Fruit fly (Drosophila melanogaster): Measurements from ENCODE around the gene lili.

The lili gene

DNA sequence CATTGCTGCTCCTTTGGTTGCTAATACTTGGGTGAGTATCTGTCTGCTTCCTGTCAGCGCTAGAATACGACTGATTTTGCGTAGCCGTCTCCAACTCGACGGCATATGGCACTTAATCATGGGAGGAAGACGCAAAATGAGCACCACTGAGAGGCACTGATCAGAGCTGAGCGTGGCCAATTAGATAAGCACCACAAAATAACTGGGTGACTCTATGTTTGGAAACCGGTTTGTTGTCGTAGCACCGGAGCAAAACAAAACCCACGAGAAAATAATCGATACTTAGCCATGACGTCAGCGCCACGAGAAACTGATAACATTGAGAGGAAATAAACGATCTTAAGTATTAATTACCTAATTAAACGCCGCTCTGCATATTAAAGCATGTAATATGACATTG lies 14.3 kb downstream of the lili start, which contains the start of gene Ude:
TSS of gene Ude (minus strand) at position 166 of the 400 bp plus-strand sequence.
- TF ChIP-seq Mnt (GFP tag; optimal IDR thresholded peaks at IDR 0.05) (peak; percentile 14), CG7101 (tag; optimal IDR thresholded peaks at IDR 0.05) (no peak)

DNA sequence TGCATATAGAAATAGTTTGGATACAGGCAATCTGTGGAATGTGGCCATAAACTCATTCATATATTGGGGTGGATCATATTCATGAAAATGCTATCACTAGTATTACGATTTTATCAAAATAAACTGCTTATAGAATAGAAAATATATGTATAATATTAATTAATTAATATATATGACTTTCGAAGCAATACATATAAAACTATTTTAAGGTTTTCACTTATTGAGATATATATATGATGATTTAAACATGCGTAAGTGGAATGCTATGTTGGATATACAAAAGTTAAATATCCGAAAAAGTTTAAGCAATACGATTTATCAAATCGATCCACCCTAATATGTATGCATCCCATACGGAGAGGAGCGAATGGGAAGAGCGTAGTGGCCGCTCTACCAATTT lies 15.2 kb downstream of the lili start:
- no peak for TF ChIP-seq Clk (GFP tag; optimal IDR thresholded peaks at IDR 0.05)
- no peak for TF ChIP-seq bab1 (GFP tag; optimal IDR thresholded peaks at IDR 0.05)
- TF ChIP-seq CG5204 (GFP tag; optimal IDR thresholded peaks at IDR 0.05), result no peak
- TF ChIP-seq CG33017 (tag; optimal IDR thresholded peaks at IDR 0.05), result peak; percentile 5
- no peak for TF ChIP-seq pad (GFP tag; optimal IDR thresholded peaks at IDR 0.05)
- TF ChIP-seq CG7101 (tag; optimal IDR thresholded peaks at IDR 0.05), result peak; percentile 36
- TF ChIP-seq CG12768 (GFP tag; optimal IDR thresholded peaks at IDR 0.05), result no peak

DNA sequence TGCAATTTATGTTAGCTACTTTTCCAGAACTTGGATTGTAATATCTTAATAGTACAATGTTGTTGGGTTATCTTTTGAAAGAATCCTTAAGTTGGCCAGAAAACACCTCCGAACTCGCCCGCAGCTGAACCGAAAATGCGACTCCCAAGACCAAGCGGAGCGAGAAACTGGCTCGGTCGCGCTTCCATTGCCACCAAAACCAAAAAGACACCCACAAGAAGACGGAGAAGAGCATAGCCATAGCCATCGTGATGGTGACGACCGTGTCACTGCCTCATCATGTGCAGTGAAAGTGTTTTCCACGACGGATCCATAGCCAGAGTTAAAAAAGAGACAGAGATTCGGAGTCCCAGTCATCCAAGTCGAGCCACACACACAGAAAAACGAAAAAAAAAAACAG lies 23.8 kb downstream of the lili start, which contains the start of gene CG13634:
TSS of gene CG13634 (minus strand) at position 101 of the 400 bp plus-strand sequence.
- TF ChIP-seq ovo (GFP tag; optimal IDR thresholded peaks at IDR 0.05) (no peak), CG7045 (GFP tag; optimal IDR thresholded peaks at IDR 0.05) (no peak), CG11617 (GFP tag; optimal IDR thresholded peaks at IDR 0.05) (no peak), Crg-1 (GFP tag; optimal IDR thresholded peaks at IDR 0.05) (no peak), tj (GFP tag; optimal IDR thresholded peaks at IDR 0.05) (no peak), CG33017 (tag; optimal IDR thresholded peaks at IDR 0.05) (no peak), CG12768 (GFP tag; optimal IDR thresholded peaks at IDR 0.05) (no peak), cic (GFP tag; optimal IDR thresholded peaks at IDR 0.05) (no peak), CG7101 (tag; optimal IDR thresholded peaks at IDR 0.05) (no peak), Hr96 (GFP tag; optimal IDR thresholded peaks at IDR 0.05) (no peak), toe (GFP tag; optimal IDR thresholded peaks at IDR 0.05) (no peak), cnc (optimal IDR thresholded peaks at IDR 0.05) (no peak), Mnt (GFP tag; optimal IDR thresholded peaks at IDR 0.05) (no peak), bab1 (GFP tag; optimal IDR thresholded peaks at IDR 0.05) (no peak), kay (GFP tag; ENCODE audit: borderline replicate concordance) (no peak), pad (GFP tag; optimal IDR thresholded peaks at IDR 0.05) (no peak), CG1620 (GFP tag; optimal IDR thresholded peaks at IDR 0.05) (no peak), CG14711 (tag; optimal IDR thresholded peaks at IDR 0.05) (no peak)

dm6 chr3R:24787734-24788133 lies 26.1 kb downstream of the lili start, which contains the start of gene Ets96B:
Gene Ets96B, plus strand, starts transcription at chr3R:24788054.
- TF ChIP-seq CG12768 (GFP tag; optimal IDR thresholded peaks at IDR 0.05), result no peak
- TF ChIP-seq CG14711 (tag; optimal IDR thresholded peaks at IDR 0.05), result no peak
- no peak for TF ChIP-seq cic (GFP tag; optimal IDR thresholded peaks at IDR 0.05)

DNA sequence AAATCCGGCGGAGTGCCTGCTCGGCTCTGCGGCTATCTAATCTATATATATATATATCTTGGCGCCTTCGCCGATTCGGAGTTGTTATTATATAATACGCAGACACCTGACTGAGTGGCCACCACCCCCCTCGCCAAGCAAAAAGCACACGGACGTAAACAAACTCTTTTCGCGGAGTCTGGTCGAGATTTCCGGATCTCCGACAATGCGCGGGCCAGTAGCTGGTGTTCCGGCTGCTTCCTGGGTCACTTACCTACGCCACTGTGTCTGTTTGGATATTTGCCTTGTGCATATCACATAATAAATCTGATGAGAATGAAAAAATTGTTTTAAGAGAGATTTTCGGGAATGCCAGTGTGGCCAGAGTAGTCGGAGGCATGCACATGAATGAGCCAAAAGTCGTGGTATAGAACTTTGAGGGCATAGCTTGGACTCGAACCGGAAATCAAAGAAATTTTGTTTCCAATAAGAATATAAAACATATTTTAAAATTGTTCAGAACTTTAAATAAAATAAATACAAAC lies 26.7 kb downstream of the lili start, which contains the start of gene CG5805:
TSS of gene CG5805 (minus strand) at position 380 of the 524 bp plus-strand sequence.
- TF ChIP-seq CG11617 (GFP tag; optimal IDR thresholded peaks at IDR 0.05), result peak; percentile 78
- peak; percentile 28 for TF ChIP-seq Clk (GFP tag; optimal IDR thresholded peaks at IDR 0.05)
- peak; percentile 74 for TF ChIP-seq CG1620 (GFP tag; optimal IDR thresholded peaks at IDR 0.05)
- TF ChIP-seq CG5204 (GFP tag; optimal IDR thresholded peaks at IDR 0.05), result peak; percentile 65
- peak; percentile 64 for TF ChIP-seq CG12768 (GFP tag; optimal IDR thresholded peaks at IDR 0.05)
- TF ChIP-seq toe (GFP tag; optimal IDR thresholded peaks at IDR 0.05), result peak; percentile 84
- peak; percentile 65 for TF ChIP-seq pad (GFP tag; optimal IDR thresholded peaks at IDR 0.05)
- TF ChIP-seq cnc (optimal IDR thresholded peaks at IDR 0.05), result no peak
- TF ChIP-seq ovo (GFP tag; optimal IDR thresholded peaks at IDR 0.05), result peak; percentile 52
- TF ChIP-seq CG14711 (tag; optimal IDR thresholded peaks at IDR 0.05), result peak; percentile 61
- TF ChIP-seq tj (GFP tag; optimal IDR thresholded peaks at IDR 0.05), result peak; percentile 47
- TF ChIP-seq Crg-1 (GFP tag; optimal IDR thresholded peaks at IDR 0.05), result peak; percentile 73
- TF ChIP-seq kay (GFP tag; ENCODE audit: borderline replicate concordance), result no peak
- peak; percentile 51 for TF ChIP-seq CG33017 (tag; optimal IDR thresholded peaks at IDR 0.05)
- peak; percentile 11 for TF ChIP-seq cic (GFP tag; optimal IDR thresholded peaks at IDR 0.05)
- peak; percentile 69 for TF ChIP-seq Mnt (GFP tag; optimal IDR thresholded peaks at IDR 0.05)
- peak; percentile 67 for TF ChIP-seq CG7101 (tag; optimal IDR thresholded peaks at IDR 0.05)
- peak; percentile 88 for TF ChIP-seq CG7045 (GFP tag; optimal IDR thresholded peaks at IDR 0.05)
- peak; percentile 72 for TF ChIP-seq bab1 (GFP tag; optimal IDR thresholded peaks at IDR 0.05)
- TF ChIP-seq Hr96 (GFP tag; optimal IDR thresholded peaks at IDR 0.05), result peak; percentile 67

DNA sequence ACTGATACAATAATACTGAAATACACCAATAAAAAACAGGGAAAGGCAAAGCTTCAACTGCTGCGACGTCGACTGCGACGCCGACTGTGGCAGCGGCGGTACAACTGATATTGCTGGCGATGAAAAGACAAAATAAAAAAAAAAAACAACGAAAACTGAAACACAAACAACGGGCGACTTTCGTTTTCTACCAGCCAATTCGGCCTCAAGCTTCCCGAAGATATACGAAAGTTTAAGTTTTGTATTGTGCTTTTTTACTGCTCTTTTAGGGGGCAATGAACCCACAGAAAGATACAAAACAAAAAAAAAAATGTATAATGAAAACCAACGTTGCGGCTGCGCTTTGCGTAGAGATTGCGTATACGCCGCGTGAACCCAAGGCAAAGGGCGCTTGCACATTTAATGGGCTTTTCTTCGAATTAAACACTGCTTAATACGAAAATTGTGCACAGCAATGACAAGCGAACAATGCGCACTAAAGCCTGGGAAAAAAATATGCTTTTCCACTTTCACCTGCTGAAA lies 35.5 kb downstream of the lili start:
- TF ChIP-seq CG33017 (tag; optimal IDR thresholded peaks at IDR 0.05) (no peak), toe (GFP tag; optimal IDR thresholded peaks at IDR 0.05) (no peak), Clk (GFP tag; optimal IDR thresholded peaks at IDR 0.05) (no peak), CG14711 (tag; optimal IDR thresholded peaks at IDR 0.05) (no peak)

DNA sequence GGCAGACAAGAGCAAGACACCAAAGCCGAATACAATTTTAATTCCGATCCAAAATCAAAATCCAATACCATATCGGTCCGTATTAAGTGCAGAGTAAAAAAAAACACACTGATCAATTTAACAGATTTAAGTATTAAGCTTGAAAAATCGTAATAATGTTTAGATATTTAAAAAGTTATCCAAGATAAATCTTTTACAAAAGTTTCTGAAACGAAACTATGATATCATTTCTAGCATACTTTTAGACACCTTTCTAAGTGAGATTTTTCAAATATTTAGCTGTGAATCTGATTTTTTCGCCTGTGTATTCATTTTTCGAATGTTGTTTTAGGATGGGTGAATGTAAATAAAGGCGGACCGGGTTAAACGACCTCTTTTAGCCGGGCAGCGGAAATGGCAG lies 36.7 kb downstream of the lili start:
- TF ChIP-seq CG14711 (tag; optimal IDR thresholded peaks at IDR 0.05) (no peak), Clk (GFP tag; optimal IDR thresholded peaks at IDR 0.05) (no peak), kay (GFP tag; ENCODE audit: borderline replicate concordance) (no peak), toe (GFP tag; optimal IDR thresholded peaks at IDR 0.05) (no peak), pad (GFP tag; optimal IDR thresholded peaks at IDR 0.05) (no peak), tj (GFP tag; optimal IDR thresholded peaks at IDR 0.05) (no peak), Hr96 (GFP tag; optimal IDR thresholded peaks at IDR 0.05) (no peak), CG7045 (GFP tag; optimal IDR thresholded peaks at IDR 0.05) (no peak), CG5204 (GFP tag; optimal IDR thresholded peaks at IDR 0.05) (no peak), CG33017 (tag; optimal IDR thresholded peaks at IDR 0.05) (no peak), cic (GFP tag; optimal IDR thresholded peaks at IDR 0.05) (no peak), bab1 (GFP tag; optimal IDR thresholded peaks at IDR 0.05) (no peak), Mnt (GFP tag; optimal IDR thresholded peaks at IDR 0.05) (no peak), CG7101 (tag; optimal IDR thresholded peaks at IDR 0.05) (no peak), CG12768 (GFP tag; optimal IDR thresholded peaks at IDR 0.05) (no peak), CG1620 (GFP tag; optimal IDR thresholded peaks at IDR 0.05) (no peak)

Data from whole organism, adult.